Fruit fly (Drosophila melanogaster): ENCODE data around the gene CG13085.

CG13085 gene

DNA sequence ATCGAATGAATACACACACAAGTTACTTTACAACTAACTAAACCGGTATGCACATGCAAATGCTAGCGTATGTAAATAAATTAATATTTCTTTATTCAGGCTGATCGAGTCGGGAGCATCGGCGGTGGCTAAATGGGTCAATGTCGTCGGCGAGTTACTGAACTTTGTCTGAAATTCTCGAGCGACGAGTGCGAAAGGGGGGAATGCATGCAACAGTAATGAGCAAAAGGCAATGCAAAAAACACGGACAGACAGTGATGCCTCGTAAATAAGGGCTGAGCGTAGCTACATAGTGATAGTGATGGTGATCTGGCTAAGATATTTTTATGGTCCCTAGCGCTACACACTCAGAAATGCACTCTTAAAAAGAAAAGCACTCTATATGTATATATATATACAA is 16.9 kb downstream of the CG13085 start (continued):
- TF ChIP-seq CG8632 (GFP tag; optimal IDR thresholded peaks at IDR 0.05) (peak; percentile 30), CG8319 (GFP tag; optimal IDR thresholded peaks at IDR 0.05) (no peak), salr (GFP tag; optimal IDR thresholded peaks at IDR 0.05) (no peak), net (GFP tag; optimal IDR thresholded peaks at IDR 0.05) (no peak), ss (GFP tag; optimal IDR thresholded peaks at IDR 0.05) (peak; percentile 14 to 58), CG6792 (GFP tag; optimal IDR thresholded peaks at IDR 0.05) (no peak), Ets21C (GFP tag; optimal IDR thresholded peaks at IDR 0.05) (no peak), achi (GFP tag; optimal IDR thresholded peaks at IDR 0.05) (no peak), CG7368 (GFP tag; optimal IDR thresholded peaks at IDR 0.05) (no peak), eg (GFP tag; IDR thresholded peaks at IDR 0.05) (0 out of 3 replicates have a peak, but pooled peaks have one; percentile 34), Eip93F (GFP tag; optimal IDR thresholded peaks at IDR 0.05) (no peak), pdm3 (GFP tag; optimal IDR thresholded peaks at IDR 0.05) (peak; percentile 54), Gug (GFP tag; IDR thresholded peaks at IDR 0.05) (no peak)

dm6 chr2L:19441339-19441738 is 17.5 kb downstream of the CG13085 start:
- TF ChIP-seq cyc (GFP tag; optimal IDR thresholded peaks at IDR 0.05) (no peak), CG11294 (GFP tag; IDR thresholded peaks at IDR 0.05) (peak; percentile 16; the same call in 1 of the 2 replicates), pdm3 (GFP tag; optimal IDR thresholded peaks at IDR 0.05) (no peak), Sox14 (GFP tag; optimal IDR thresholded peaks at IDR 0.05) (no peak), eg (GFP tag; IDR thresholded peaks at IDR 0.05) (peak; percentile 37; the same call in 1 of the 3 replicates), Met (GFP tag; optimal IDR thresholded peaks at IDR 0.05) (no peak), CG10631 (GFP tag; optimal IDR thresholded peaks at IDR 0.05) (no peak), Eip78C (GFP tag) (peak; percentile 76), dsx (GFP tag; optimal IDR thresholded peaks at IDR 0.05; ENCODE audit: poor library complexity, severe bottlenecking) (no peak), CG8119 (GFP tag; IDR thresholded peaks at IDR 0.05) (peak; percentile 13; the same call in 1 of the 3 replicates), Gug (GFP tag; IDR thresholded peaks at IDR 0.05) (peak; percentile 44; the same call in 1 of the 2 replicates), CG6163 (GFP tag; IDR thresholded peaks at IDR 0.05) (peak; percentile 22), Hr4 (GFP tag; optimal IDR thresholded peaks at IDR 0.05) (peak; percentile 12), CG31627 (GFP tag; optimal IDR thresholded peaks at IDR 0.05) (no peak)

DNA sequence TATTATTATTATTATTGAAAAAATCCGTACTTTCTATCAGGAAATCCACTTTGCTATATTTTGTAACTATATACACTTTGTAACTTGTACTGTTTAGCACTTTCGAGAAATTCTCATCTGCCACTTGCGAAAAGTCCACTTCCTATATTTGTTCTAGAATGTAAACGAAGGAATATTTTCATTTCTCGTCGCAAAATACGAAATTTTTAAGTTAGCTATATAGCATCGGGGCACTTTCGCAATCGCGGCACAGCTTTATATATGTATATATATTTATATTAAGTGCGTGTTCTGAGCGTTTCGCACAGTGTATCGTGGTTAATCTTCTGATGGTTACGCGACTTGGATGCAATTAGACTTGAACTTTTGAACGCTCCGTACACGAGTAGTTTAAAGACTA is 17.9 kb downstream of the CG13085 start, which contains the start of gene RanGAP:
Gene RanGAP (plus strand): TSS at position 169 of the 400 bp plus-strand sequence.
- TF ChIP-seq lz (GFP tag; optimal IDR thresholded peaks at IDR 0.05) (no peak), cyc (GFP tag; optimal IDR thresholded peaks at IDR 0.05) (no peak), CG34406 (GFP tag; optimal IDR thresholded peaks at IDR 0.05) (no peak), net (GFP tag; optimal IDR thresholded peaks at IDR 0.05) (peak; percentile 18), Hr38 (GFP tag; optimal IDR thresholded peaks at IDR 0.05) (no peak), CG8319 (GFP tag; optimal IDR thresholded peaks at IDR 0.05) (no peak), dac (GFP tag; optimal IDR thresholded peaks at IDR 0.05) (no peak), CG9139 (GFP tag; optimal IDR thresholded peaks at IDR 0.05) (no peak), vri (GFP tag; optimal IDR thresholded peaks at IDR 0.05) (no peak), CG16779 (tag; optimal IDR thresholded peaks at IDR 0.05) (peak; percentile 11), CG10669 (GFP tag; optimal IDR thresholded peaks at IDR 0.05) (peak; percentile 9), CG11762 (GFP tag; optimal IDR thresholded peaks at IDR 0.05; ENCODE audit: insufficient read depth) (no peak), Hr39 (GFP tag; optimal IDR thresholded peaks at IDR 0.05) (no peak), CG11902 (GFP tag; optimal IDR thresholded peaks at IDR 0.05) (no peak), Met (GFP tag; optimal IDR thresholded peaks at IDR 0.05) (no peak), Eip93F (GFP tag; optimal IDR thresholded peaks at IDR 0.05) (no peak), CG10631 (GFP tag; optimal IDR thresholded peaks at IDR 0.05) (no peak), Smox (GFP tag; optimal IDR thresholded peaks at IDR 0.05) (no peak), Sox102F (GFP tag; optimal IDR thresholded peaks at IDR 0.05) (no peak), Blimp-1 (GFP tag; optimal IDR thresholded peaks at IDR 0.05) (no peak), eg (GFP tag; IDR thresholded peaks at IDR 0.05) (0 out of 3 replicates have a peak, but pooled peaks have one; percentile 39), CG32006 (GFP tag; optimal IDR thresholded peaks at IDR 0.05) (peak; percentile 60), achi (GFP tag; optimal IDR thresholded peaks at IDR 0.05) (no peak), esn (GFP tag; optimal IDR thresholded peaks at IDR 0.05) (no peak), CG8119 (GFP tag; IDR thresholded peaks at IDR 0.05) (no peak), CG4318 (GFP tag; optimal IDR thresholded peaks at IDR 0.05) (peak; percentile 27), CG7368 (GFP tag; optimal IDR thresholded peaks at IDR 0.05) (no peak), CG6854 (GFP tag; optimal IDR thresholded peaks at IDR 0.05) (no peak), OdsH (GFP tag; optimal IDR thresholded peaks at IDR 0.05) (peak; percentile 13), Lpt (GFP tag; optimal IDR thresholded peaks at IDR 0.05) (no peak), salr (GFP tag; optimal IDR thresholded peaks at IDR 0.05) (peak in 1 of 2 experiments; percentile 1), fkh (GFP tag; optimal IDR thresholded peaks at IDR 0.05) (no peak), CG1621 (tag; optimal IDR thresholded peaks at IDR 0.05) (no peak), Ets21C (GFP tag; optimal IDR thresholded peaks at IDR 0.05) (no peak), topi (GFP tag; optimal IDR thresholded peaks at IDR 0.05) (no peak)
